Worm (Caenorhabditis elegans) whole organism, L2 larva: ENCODE data around the gene nas-10.

Source experiments
- F13H6.1 ChIP-seq: sonication (generic microtip); optimal IDR thresholded peaks from 2 replicates; lab custom pipeline; 2016; ENCODE audit warnings: missing genetic modification characterization, missing compliant biosample characterization
- ceh-82 ChIP-seq: fragments of 150-350 bp; optimal IDR thresholded peaks from 2 replicates; lab custom pipeline; 2014; ENCODE audit warnings: missing biosample characterization, missing genetic modification characterization
- elt-3 ChIP-seq: sonication (generic microtip); optimal IDR thresholded peaks from 2 replicates; lab custom pipeline; 2017; ENCODE audit warnings: missing biosample characterization, missing genetic modification characterization
- nhr-11 ChIP-seq: fragments of 150-350 bp; optimal IDR thresholded peaks from 2 replicates; lab custom pipeline; 2014; ENCODE audit warnings: missing biosample characterization, missing genetic modification characterization
- nhr-6 ChIP-seq: fragments of 150-350 bp; optimal IDR thresholded peaks from 2 replicates; lab custom pipeline; 2014; ENCODE audit warnings: missing biosample characterization, missing genetic modification characterization
- snpc-4 ChIP-seq: fragments of 150-350 bp; optimal IDR thresholded peaks from 2 replicates; lab custom pipeline; 2014; ENCODE audit warnings: missing biosample characterization, missing genetic modification characterization
- ztf-11 ChIP-seq: sonication (generic microtip); optimal IDR thresholded peaks from 2 replicates; lab custom pipeline; 2017; ENCODE audit warnings: missing biosample characterization, missing genetic modification characterization

DNA sequence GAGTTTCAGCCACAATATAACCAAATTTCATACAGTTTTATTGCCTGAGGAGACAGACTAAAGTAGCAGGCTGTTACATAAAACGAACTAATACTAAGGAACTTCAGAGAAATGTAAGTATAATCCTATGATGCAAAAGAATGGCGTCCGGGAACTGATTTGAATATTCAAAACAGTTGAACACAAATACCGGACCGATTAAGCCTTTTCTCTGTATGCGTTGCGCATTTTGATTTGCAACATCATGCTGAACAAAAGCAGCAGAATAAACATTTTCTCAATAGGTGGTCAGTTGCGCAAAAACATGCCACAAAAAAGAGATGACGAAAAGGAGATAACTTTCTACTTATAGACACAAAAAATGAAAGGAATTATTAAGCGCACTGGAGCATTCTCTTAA is 39.3 kb downstream of the nas-10 start:
- no peak for TF ChIP-seq F13H6.1
- no peak for TF ChIP-seq elt-3 (tag; lab: Kevin White, UChicago)
- TF ChIP-seq nhr-11 (tag; lab: Kevin White, UChicago): no peak
- TF ChIP-seq nhr-6 (tag; lab: Kevin White, UChicago): no peak
- no peak for TF ChIP-seq snpc-4
- no peak for TF ChIP-seq ceh-82
- TF ChIP-seq ztf-11 (tag; lab: Kevin White, UChicago): no peak
